Fruit fly (Drosophila melanogaster) whole organism, embryonic: ENCODE measurements around the gene Sec15.

Experiments
- Abd-B ChIP-seq: fragments of 200-800 bp; sonication (Bioruptor generic); optimal IDR thresholded peaks from 2 replicates; lab custom pipeline; 2018; ENCODE audit warnings: missing biosample characterization, mild to moderate bottlenecking, missing genetic modification characterization, moderate library complexity
- Bgb ChIP-seq: fragments of 200-800 bp; sonication (Bioruptor generic); IDR thresholded peaks from 2 replicates; pipeline ENCODE4 v1.3.6; 2022; ENCODE audit warnings: missing biosample characterization, missing genetic modification characterization; ENCODE audit not compliant: partially characterized antibody
- CG11504 ChIP-seq: fragments of 200-800 bp; sonication (Bioruptor generic); optimal IDR thresholded peaks from 3 replicates; lab custom pipeline; 2019; ENCODE audit warnings: missing biosample characterization, mild to moderate bottlenecking, missing genetic modification characterization, moderate library complexity
- CG12155 ChIP-seq: fragments of 200-800 bp; sonication (Bioruptor generic); optimal IDR thresholded peaks from 3 replicates; lab custom pipeline; 2016; ENCODE audit warnings: missing biosample characterization, missing genetic modification characterization
- CG12942 ChIP-seq: fragments of 200-800 bp; sonication (Bioruptor generic); optimal IDR thresholded peaks from 3 replicates; lab custom pipeline; 2016; ENCODE audit warnings: missing biosample characterization, missing genetic modification characterization
- CG13123 ChIP-seq: fragments of 200-800 bp; sonication (Bioruptor generic); optimal IDR thresholded peaks from 2 replicates; lab custom pipeline; 2016; ENCODE audit warnings: missing biosample characterization, missing genetic modification characterization
- CG2116 ChIP-seq: fragments of 200-800 bp; sonication (Bioruptor generic); optimal IDR thresholded peaks from 3 replicates; lab custom pipeline; 2018; ENCODE audit warnings: missing biosample characterization, mild to moderate bottlenecking, missing genetic modification characterization
- CG2129 ChIP-seq: fragments of 200-800 bp; sonication (Bioruptor generic); IDR thresholded peaks from 2 replicates; pipeline ENCODE4 v1.3.6; 2022; ENCODE audit warnings: missing biosample characterization, missing genetic modification characterization; ENCODE audit not compliant: partially characterized antibody
- CG2199 ChIP-seq: fragments of 200-800 bp; sonication (Bioruptor generic); IDR thresholded peaks from 3 replicates; pipeline ENCODE4 v1.3.6; 2022; ENCODE audit warnings: missing biosample characterization, missing genetic modification characterization
- CG3065 ChIP-seq: fragments of 200-800 bp; sonication (Bioruptor generic); optimal IDR thresholded peaks from 2 replicates; lab custom pipeline; 2016; ENCODE audit warnings: missing biosample characterization, missing genetic modification characterization
- CG3726 ChIP-seq: fragments of 200-800 bp; sonication (Bioruptor generic); IDR thresholded peaks from 3 replicates; pipeline ENCODE4, ENCODE4 v1.3.6; 2022; ENCODE audit warnings: missing biosample characterization, missing genetic modification characterization
- CG8290 ChIP-seq, 3 experiments: fragments of 200-800 bp; sonication (Bioruptor generic); optimal IDR thresholded peaks; 2 replicates each; lab custom pipeline; 2016 to 2019; ENCODE audit warnings: missing biosample characterization in 3 of 3, missing genetic modification characterization in 3 of 3, mild to moderate bottlenecking in 2 of 3, moderate library complexity in 1 of 3
- CoRest ChIP-seq: fragments of 200-800 bp; sonication (Bioruptor generic); optimal IDR thresholded peaks from 3 replicates; lab custom pipeline; 2018; ENCODE audit warnings: missing biosample characterization, mild to moderate bottlenecking, missing genetic modification characterization, moderate library complexity
- Dfd ChIP-seq, 2 experiments: fragments of >200 bp; optimal IDR thresholded peaks; 2 replicates each; lab custom pipeline; 2017; ENCODE audit warnings: missing biosample characterization in 2 of 2, missing genetic modification characterization in 2 of 2
- Dll ChIP-seq: fragments of 200-800 bp; sonication (Bioruptor generic); IDR thresholded peaks from 4 replicates; pipeline ENCODE4 v1.3.6; 2022; ENCODE audit warnings: missing biosample characterization, missing genetic modification characterization; ENCODE audit not compliant: partially characterized antibody
- Dp ChIP-seq: fragments of 200-800 bp; sonication (Bioruptor generic); optimal IDR thresholded peaks from 2 replicates; lab custom pipeline; 2018; ENCODE audit warnings: missing biosample characterization, mild to moderate bottlenecking, missing genetic modification characterization, moderate library complexity
- Dref ChIP-seq: fragments of 200-800 bp; sonication (Bioruptor generic); IDR thresholded peaks from 2 replicates; pipeline ENCODE4 v1.3.6; 2022; ENCODE audit warnings: missing biosample characterization, missing genetic modification characterization
- E2f2 ChIP-seq: fragments of 200-800 bp; sonication (Bioruptor generic); IDR thresholded peaks from 2 replicates; pipeline ENCODE4 v1.3.6; 2022; ENCODE audit warnings: missing biosample characterization, missing genetic modification characterization
- HmgD ChIP-seq: fragments of 200-800 bp; sonication (Bioruptor generic); optimal IDR thresholded peaks from 3 replicates; lab custom pipeline; 2016; ENCODE audit warnings: missing biosample characterization, missing genetic modification characterization
- Jarid2 ChIP-seq: fragments of 200-800 bp; sonication (Bioruptor generic); optimal IDR thresholded peaks from 3 replicates; lab custom pipeline; 2017; ENCODE audit warnings: mild to moderate bottlenecking, missing biosample characterization, missing genetic modification reagents, missing genetic modification characterization
- Med ChIP-seq: fragments of 200-800 bp; sonication (Bioruptor generic); peaks from one replicate; lab custom pipeline; 2016; ENCODE audit warnings: missing biosample characterization, missing genetic modification characterization, mild to moderate bottlenecking, inconsistent platforms, moderate library complexity
- Myb ChIP-seq: fragments of 200-800 bp; sonication (Bioruptor generic); optimal IDR thresholded peaks from 2 replicates; lab custom pipeline; 2016; ENCODE audit warnings: missing biosample characterization, missing genetic modification characterization
- NC2β ChIP-seq: fragments of 200-800 bp; sonication (Bioruptor generic); optimal IDR thresholded peaks from 2 replicates; lab custom pipeline; 2016; ENCODE audit warnings: missing biosample characterization, missing genetic modification characterization
- Oli ChIP-seq: fragments of 200-800 bp; sonication (Bioruptor generic); optimal IDR thresholded peaks from 2 replicates; lab custom pipeline; 2018; ENCODE audit warnings: missing biosample characterization, mild to moderate bottlenecking, missing genetic modification characterization, moderate library complexity
- Xrp1 ChIP-seq: fragments of 200-800 bp; sonication (Bioruptor generic); IDR thresholded peaks from 2 replicates; pipeline ENCODE4 v1.3.6; 2022; ENCODE audit warnings: missing biosample characterization, missing genetic modification characterization
- ash1 ChIP-seq: fragments of 200-800 bp; sonication (Bioruptor generic); optimal IDR thresholded peaks from 2 replicates; lab custom pipeline; 2018; ENCODE audit warnings: missing biosample characterization, mild to moderate bottlenecking, missing genetic modification characterization
- ato ChIP-seq: fragments of 200-800 bp; sonication (Bioruptor generic); IDR thresholded peaks from 2 replicates; pipeline ENCODE4 v1.3.6; 2022; ENCODE audit warnings: missing biosample characterization, missing genetic modification characterization; ENCODE audit not compliant: partially characterized antibody
- bbx ChIP-seq: fragments of 200-800 bp; sonication (Bioruptor generic); IDR thresholded peaks from 2 replicates; pipeline ENCODE4 v1.3.6; 2022; ENCODE audit warnings: missing biosample characterization, missing genetic modification characterization; ENCODE audit not compliant: partially characterized antibody
- caup ChIP-seq: fragments of 200-800 bp; sonication (Bioruptor generic); optimal IDR thresholded peaks from 3 replicates; lab custom pipeline; 2017; ENCODE audit warnings: missing biosample characterization, mild to moderate bottlenecking, missing genetic modification characterization, moderate library complexity; ENCODE audit not compliant: severe bottlenecking
- chinmo ChIP-seq: fragments of 200-800 bp; sonication (Bioruptor generic); IDR thresholded peaks from 4 replicates; pipeline ENCODE4 v1.3.6; 2022; ENCODE audit warnings: missing biosample characterization, missing genetic modification characterization; ENCODE audit not compliant: partially characterized antibody
- eve ChIP-seq, 2 experiments: fragments of >200 bp; optimal IDR thresholded peaks; 2 replicates each; lab custom pipeline; 2017; ENCODE audit warnings: missing biosample characterization in 2 of 2, missing genetic modification characterization in 2 of 2
- gem ChIP-seq: fragments of 200-800 bp; sonication (Bioruptor generic); optimal IDR thresholded peaks from 2 replicates; lab custom pipeline; 2019; ENCODE audit warnings: missing biosample characterization, mild to moderate bottlenecking, missing genetic modification characterization, moderate library complexity
- gsb-n ChIP-seq: fragments of 200-800 bp; sonication (Bioruptor generic); optimal IDR thresholded peaks from 3 replicates; lab custom pipeline; 2018; ENCODE audit warnings: missing biosample characterization, mild to moderate bottlenecking, missing genetic modification characterization
- hth ChIP-seq: fragments of >200 bp; optimal IDR thresholded peaks from 2 replicates; lab custom pipeline; 2017; ENCODE audit warnings: inconsistent platforms
- jigr1 ChIP-seq: fragments of 200-800 bp; sonication (Bioruptor generic); IDR thresholded peaks from 3 replicates; pipeline ENCODE4 v1.3.6; 2022; ENCODE audit warnings: missing biosample characterization, missing genetic modification characterization
- knrl ChIP-seq: fragments of 200-800 bp; sonication (Bioruptor generic); IDR thresholded peaks from 3 replicates; pipeline ENCODE4 v1.3.6; 2022; ENCODE audit warnings: missing biosample characterization, missing genetic modification characterization; ENCODE audit not compliant: partially characterized antibody
- oc ChIP-seq: fragments of 200-800 bp; sonication (Bioruptor generic); optimal IDR thresholded peaks from 2 replicates; lab custom pipeline; 2018; ENCODE audit warnings: missing biosample characterization, mild to moderate bottlenecking, missing genetic modification characterization, moderate library complexity
- pzg ChIP-seq: fragments of 200-800 bp; sonication (Bioruptor generic); optimal IDR thresholded peaks from 3 replicates; lab custom pipeline; 2018; ENCODE audit warnings: missing biosample characterization, mild to moderate bottlenecking, missing genetic modification characterization, moderate library complexity
- scrt ChIP-seq: fragments of 200-800 bp; sonication (Bioruptor generic); optimal IDR thresholded peaks from 2 replicates; lab custom pipeline; 2018; ENCODE audit warnings: missing biosample characterization, mild to moderate bottlenecking, missing genetic modification characterization, moderate library complexity
- sd ChIP-seq: fragments of 200-800 bp; sonication (Bioruptor generic); optimal IDR thresholded peaks from 3 replicates; lab custom pipeline; 2018; ENCODE audit warnings: missing biosample characterization, mild to moderate bottlenecking, missing genetic modification characterization, moderate library complexity
- sima ChIP-seq: fragments of 200-800 bp; sonication (Bioruptor generic); optimal IDR thresholded peaks from 2 replicates; lab custom pipeline; 2016; ENCODE audit warnings: missing biosample characterization, missing genetic modification characterization
- sqz ChIP-seq: fragments of 200-800 bp; sonication (Bioruptor generic); optimal IDR thresholded peaks from 3 replicates; lab custom pipeline; 2018; ENCODE audit warnings: missing biosample characterization, mild to moderate bottlenecking, missing genetic modification characterization
- tgo ChIP-seq: fragments of 200-800 bp; sonication (Bioruptor generic); IDR thresholded peaks from 3 replicates; pipeline ENCODE4 v1.3.6; 2022; ENCODE audit warnings: missing biosample characterization, missing genetic modification characterization
- twi ChIP-seq: fragments of 200-800 bp; optimal IDR thresholded peaks from 2 replicates; lab custom pipeline; 2019; ENCODE audit warnings: missing biosample characterization, mild to moderate bottlenecking, missing genetic modification characterization, moderate library complexity
- unc-4 ChIP-seq: fragments of 200-800 bp; sonication (Bioruptor generic); IDR thresholded peaks from 2 replicates; pipeline ENCODE4 v1.3.6; 2022; ENCODE audit warnings: missing biosample characterization, missing genetic modification characterization; ENCODE audit not compliant: partially characterized antibody
- zfh1 ChIP-seq: fragments of 200-800 bp; sonication (Bioruptor generic); IDR thresholded peaks from 3 replicates; pipeline ENCODE4 v1.3.6; 2022; ENCODE audit warnings: missing biosample characterization, missing genetic modification characterization

The Sec15 gene

dm6 chr3R:21156572-21157480 lies 49.1 kb upstream of the Sec15 start (continued):
- TF ChIP-seq caup (GFP tag; lab: Kevin White, UChicago): no peak
- 0 out of 4 replicates have a peak, but pooled peaks have one; percentile 6 for TF ChIP-seq Dll (GFP tag; lab: Robert Waterston, UW)
- TF ChIP-seq CG3065 (GFP tag; lab: Kevin White, UChicago): no peak
- TF ChIP-seq Myb: no peak
- no peak for TF ChIP-seq tgo (GFP tag; lab: Robert Waterston, UW)
- no peak for TF ChIP-seq Dfd (GFP tag; optimal IDR thresholded peaks at IDR 0.05; lab: Kevin White, UChicago)
- peak; percentile 8 for TF ChIP-seq Jarid2 (GFP tag; lab: Kevin White, UChicago)
- TF ChIP-seq CG2199 (GFP tag; lab: Robert Waterston, UW): no peak
- TF ChIP-seq oc (tag; lab: Kevin White, UChicago): peak; percentile 24
- peak; percentile 57 for TF ChIP-seq twi (tag; lab: Kevin White, UChicago)
- peak; percentile 84 for TF ChIP-seq sd (tag; lab: Kevin White, UChicago)
- no peak for TF ChIP-seq CG8290 (GFP tag; optimal IDR thresholded peaks at IDR 0.05; lab: Kevin White, UChicago)
- no peak for TF ChIP-seq CG8290 (tag; optimal IDR thresholded peaks at IDR 0.05; lab: Kevin White, UChicago)
- no peak for TF ChIP-seq sima (GFP tag; lab: Kevin White, UChicago)
- TF ChIP-seq CG13123 (GFP tag; lab: Kevin White, UChicago): no peak
- no peak for TF ChIP-seq pzg (GFP tag; lab: Kevin White, UChicago)
- peak; percentile 2 for TF ChIP-seq scrt
- TF ChIP-seq CG12942 (GFP tag; lab: Kevin White, UChicago): no peak
- TF ChIP-seq ash1 (GFP tag; lab: Kevin White, UChicago): no peak
- TF ChIP-seq Med (GFP tag; lab: Kevin White, UChicago): peak; percentile 54
- TF ChIP-seq sqz (GFP tag; lab: Kevin White, UChicago): peak; percentile 37
- no peak for TF ChIP-seq jigr1 (GFP tag; lab: Robert Waterston, UW)
- peak in 1 of 2 experiments; percentile 61 for TF ChIP-seq eve (GFP tag; optimal IDR thresholded peaks at IDR 0.05; lab: Kevin White, UChicago)
- TF ChIP-seq CG3726 (GFP tag; lab: Robert Waterston, UW): no peak

dm6 chr3R:21155931-21156488 lies 48.2 kb upstream of the Sec15 start:
- peak; percentile 68 for TF ChIP-seq ato (GFP tag; lab: Robert Waterston, UW)
- TF ChIP-seq NC2β (GFP tag; lab: Kevin White, UChicago): peak; percentile 3
- peak; percentile 29 for TF ChIP-seq gsb-n (tag; lab: Kevin White, UChicago)
- TF ChIP-seq knrl (GFP tag; lab: Robert Waterston, UW): peak; percentile 61; the same call in 2 of the 3 replicates
- TF ChIP-seq zfh1 (GFP tag; lab: Robert Waterston, UW): no peak
- no peak for TF ChIP-seq CG2129 (GFP tag; lab: Robert Waterston, UW)
- peak; percentile 98 for TF ChIP-seq Dp
- peak; percentile 98 for TF ChIP-seq E2f2 (GFP tag; lab: Robert Waterston, UW)
- TF ChIP-seq HmgD (GFP tag; lab: Kevin White, UChicago): peak; percentile 38
- peak; percentile 65 for TF ChIP-seq CG12155 (GFP tag; lab: Kevin White, UChicago)
- 0 out of 4 replicates have a peak, but pooled peaks have one; percentile 65 for TF ChIP-seq chinmo (GFP tag; lab: Robert Waterston, UW)
- TF ChIP-seq Dref (GFP tag; lab: Robert Waterston, UW): peak; percentile 87
- peak; percentile 63 for TF ChIP-seq CG2116
- TF ChIP-seq Abd-B (GFP tag; lab: Kevin White, UChicago): peak; percentile 24
- no peak for TF ChIP-seq hth (lab: Kevin White, UChicago)
- peak; percentile 49 for TF ChIP-seq Bgb
- peak; percentile 63 for TF ChIP-seq CoRest (tag; lab: Kevin White, UChicago)
- TF ChIP-seq bbx (GFP tag; lab: Robert Waterston, UW): no peak
- TF ChIP-seq unc-4 (GFP tag; lab: Robert Waterston, UW): peak; percentile 60
- TF ChIP-seq gem: peak; percentile 10
- TF ChIP-seq CG11504 (tag; lab: Kevin White, UChicago): peak; percentile 26
- no peak for TF ChIP-seq scrt
- no peak for TF ChIP-seq Oli (tag; lab: Kevin White, UChicago)
- TF ChIP-seq Xrp1 (GFP tag; lab: Robert Waterston, UW): 0 out of 2 replicates have a peak, but pooled peaks have one; percentile 7
